Worm (Caenorhabditis elegans) whole organism, L3 larva: Measurements from ENCODE around the gene eif-3.G.

Experiments used
- R02D3.7 ChIP-seq: fragments of 150-350 bp; optimal IDR thresholded peaks from 2 replicates; lab custom pipeline; 2014; ENCODE audit warnings: missing biosample characterization, missing genetic modification characterization
- ZK546.5 ChIP-seq: sonication (generic microtip); optimal IDR thresholded peaks from 2 replicates; lab custom pipeline; 2017; ENCODE audit warnings: missing biosample characterization, missing genetic modification characterization
- aly-2 ChIP-seq: fragments of 150-350 bp; optimal IDR thresholded peaks from 2 replicates; lab custom pipeline; 2014; ENCODE audit warnings: missing biosample characterization, missing genetic modification characterization
- ama-1 ChIP-seq: fragments of 150-350 bp; optimal IDR thresholded peaks from 2 replicates; lab custom pipeline; 2018
- ceh-16 ChIP-seq: sonication (generic microtip); optimal IDR thresholded peaks from 2 replicates; lab custom pipeline; 2017; ENCODE audit warnings: missing biosample characterization, missing genetic modification characterization
- ceh-28 ChIP-seq: fragments of 150-350 bp; optimal IDR thresholded peaks from 2 replicates; lab custom pipeline; 2014; ENCODE audit warnings: missing biosample characterization, missing genetic modification reagents, missing genetic modification characterization
- ceh-82 ChIP-seq: fragments of 150-350 bp; optimal IDR thresholded peaks from 2 replicates; lab custom pipeline; 2014; ENCODE audit warnings: missing biosample characterization, missing genetic modification characterization
- egl-27 ChIP-seq: sonication (generic microtip); optimal IDR thresholded peaks from 4 replicates; lab custom pipeline; 2017; ENCODE audit warnings: missing biosample characterization, missing genetic modification reagents, missing genetic modification characterization
- elt-1 ChIP-seq: fragments of 150-350 bp; optimal IDR thresholded peaks from 2 replicates; lab custom pipeline; 2014; ENCODE audit warnings: missing biosample characterization, missing genetic modification characterization
- elt-2 ChIP-seq: sonication (generic microtip); optimal IDR thresholded peaks from 2 replicates; lab custom pipeline; 2016; ENCODE audit warnings: missing genetic modification reagents, mild to moderate bottlenecking, missing genetic modification characterization, missing compliant biosample characterization
- elt-3 ChIP-seq, 3 experiments: fragments of 150-350 bp in 1 of 3; sonication (generic microtip) in 2 of 3; optimal IDR thresholded peaks; 2 replicates in 2 of 3; 4 replicates in 1 of 3; lab custom pipeline; 2014 to 2017; ENCODE audit warnings: missing biosample characterization in 3 of 3, missing genetic modification characterization in 3 of 3
- eor-1 ChIP-seq, 2 experiments: fragments of 150-350 bp; optimal IDR thresholded peaks; 2 replicates each; lab custom pipeline; 2014 to 2018; ENCODE audit warnings: missing biosample characterization in 2 of 2, missing genetic modification characterization in 2 of 2
- fos-1 ChIP-seq: fragments of 150-350 bp; optimal IDR thresholded peaks from 2 replicates; lab custom pipeline; 2014; ENCODE audit warnings: missing biosample characterization, missing genetic modification characterization
- hmg-11 ChIP-seq: sonication (generic microtip); optimal IDR thresholded peaks from 2 replicates; lab custom pipeline; 2016; ENCODE audit warnings: missing genetic modification characterization, missing compliant biosample characterization
- jun-1 ChIP-seq: fragments of 150-350 bp; optimal IDR thresholded peaks from 2 replicates; lab custom pipeline; 2014; ENCODE audit warnings: missing biosample characterization, missing genetic modification reagents, missing genetic modification characterization
- lin-15B ChIP-seq: fragments of 150-350 bp; optimal IDR thresholded peaks from 2 replicates; lab custom pipeline; 2014; ENCODE audit warnings: missing biosample characterization, missing genetic modification characterization
- lin-39 ChIP-seq: fragments of 150-350 bp; optimal IDR thresholded peaks from 2 replicates; lab custom pipeline; 2018; ENCODE audit warnings: missing biosample characterization, missing genetic modification reagents, missing genetic modification characterization
- mdl-1 ChIP-seq: fragments of 150-350 bp; optimal IDR thresholded peaks from 2 replicates; lab custom pipeline; 2014; ENCODE audit warnings: missing biosample characterization, missing genetic modification characterization
- mml-1 ChIP-seq: fragments of 150-350 bp; sonication (generic microtip); optimal IDR thresholded peaks from 3 replicates; lab custom pipeline; 2014; ENCODE audit warnings: missing biosample characterization, missing genetic modification characterization
- nhr-11 ChIP-seq: fragments of 150-350 bp; optimal IDR thresholded peaks from 2 replicates; lab custom pipeline; 2014; ENCODE audit warnings: missing biosample characterization, missing genetic modification characterization
- nhr-12 ChIP-seq: fragments of 150-350 bp; optimal IDR thresholded peaks from 2 replicates; lab custom pipeline; 2014; ENCODE audit warnings: missing biosample characterization, missing genetic modification characterization
- nhr-23 ChIP-seq: fragments of 150-350 bp; optimal IDR thresholded peaks from 2 replicates; lab custom pipeline; 2014; ENCODE audit warnings: missing biosample characterization, missing genetic modification reagents, missing genetic modification characterization
- nhr-237 ChIP-seq: fragments of 150-350 bp; optimal IDR thresholded peaks from 2 replicates; lab custom pipeline; 2014; ENCODE audit warnings: missing biosample characterization, missing genetic modification characterization
- nhr-25 ChIP-seq: sonication (generic microtip); optimal IDR thresholded peaks from 2 replicates; lab custom pipeline; 2017; ENCODE audit warnings: missing biosample characterization, missing genetic modification characterization
- nhr-28 ChIP-seq: fragments of 150-350 bp; optimal IDR thresholded peaks from 2 replicates; lab custom pipeline; 2014; ENCODE audit warnings: missing biosample characterization, missing genetic modification characterization
- nhr-43 ChIP-seq: sonication (generic microtip); optimal IDR thresholded peaks from 2 replicates; lab custom pipeline; 2016; ENCODE audit warnings: mild to moderate bottlenecking, missing genetic modification characterization, missing compliant biosample characterization; ENCODE audit not compliant: poor library complexity, severe bottlenecking
- nhr-67 ChIP-seq: fragments of 150-350 bp; optimal IDR thresholded peaks from 2 replicates; lab custom pipeline; 2014; ENCODE audit warnings: missing biosample characterization, missing genetic modification characterization
- nhr-76 ChIP-seq: fragments of 150-350 bp; sonication (generic microtip); optimal IDR thresholded peaks from 5 replicates; lab custom pipeline; 2014; ENCODE audit warnings: missing biosample characterization, missing genetic modification characterization
- nhr-77 ChIP-seq: fragments of 150-350 bp; optimal IDR thresholded peaks from 2 replicates; lab custom pipeline; 2014; ENCODE audit warnings: missing biosample characterization, missing genetic modification characterization
- pha-4 ChIP-seq: fragments of 150-350 bp; optimal IDR thresholded peaks from 2 replicates; lab custom pipeline; 2014; ENCODE audit warnings: missing biosample characterization, missing genetic modification reagents, missing genetic modification characterization
- pqm-1 ChIP-seq: fragments of 150-350 bp; optimal IDR thresholded peaks from 2 replicates; lab custom pipeline; 2017; ENCODE audit warnings: missing biosample characterization, missing genetic modification characterization, inconsistent platforms
- sea-2 ChIP-seq: fragments of 150-350 bp; sonication (generic microtip); optimal IDR thresholded peaks from 4 replicates; lab custom pipeline; 2014; ENCODE audit warnings: missing biosample characterization, missing genetic modification reagents, missing genetic modification characterization
- snpc-4 ChIP-seq: fragments of 150-350 bp; optimal IDR thresholded peaks from 2 replicates; lab custom pipeline; 2014; ENCODE audit warnings: missing biosample characterization, missing genetic modification characterization
- tbx-2 ChIP-seq: sonication (generic microtip); optimal IDR thresholded peaks from 2 replicates; lab custom pipeline; 2016; ENCODE audit warnings: mild to moderate bottlenecking, missing genetic modification characterization, missing compliant biosample characterization
- unc-39 ChIP-seq: sonication (generic microtip); optimal IDR thresholded peaks from 4 replicates; lab custom pipeline; 2017; ENCODE audit warnings: missing biosample characterization, missing genetic modification characterization
- unc-62 ChIP-seq: fragments of 150-350 bp; sonication (generic microtip); optimal IDR thresholded peaks from 4 replicates; lab custom pipeline; 2014; ENCODE audit warnings: missing biosample characterization, missing genetic modification reagents, missing genetic modification characterization
- zag-1 ChIP-seq: fragments of 150-350 bp; optimal IDR thresholded peaks from 2 replicates; lab custom pipeline; 2014; ENCODE audit warnings: missing biosample characterization, missing genetic modification characterization
- ztf-4 ChIP-seq: fragments of 150-350 bp; optimal IDR thresholded peaks from 2 replicates; lab custom pipeline; 2014; ENCODE audit warnings: missing biosample characterization, missing genetic modification characterization

Gene eif-3.G

ce11 chrII:8438791-8439287 lies 3.7 kb upstream of the eif-3.G start, which contains the start of gene lips-10:
TSS of gene lips-10 (plus strand) at chrII:8439168.
- peak; percentile 80 for TF ChIP-seq nhr-25
- TF ChIP-seq ama-1 (lab: Kevin White, UChicago) = no peak
- TF ChIP-seq elt-3 (tag; optimal IDR thresholded peaks at IDR 0.05; lab: Kevin White, UChicago) = no peak
- TF ChIP-seq nhr-23 (tag; lab: Kevin White, UChicago) = peak; percentile 21

ce11 chrII:8440097-8440496 lies 2.5 kb upstream of the eif-3.G start:
- TF ChIP-seq ceh-16 = no peak
- peak; percentile 50 for TF ChIP-seq nhr-23 (tag; lab: Kevin White, UChicago)
- no peak for TF ChIP-seq ZK546.5 (tag; lab: Kevin White, UChicago)
- TF ChIP-seq lin-39 = no peak
- TF ChIP-seq elt-3 (tag; optimal IDR thresholded peaks at IDR 0.05; lab: Kevin White, UChicago) = peak in 1 of 3 experiments; percentile 41
- no peak for TF ChIP-seq ceh-82 (tag; lab: Kevin White, UChicago)
- TF ChIP-seq eor-1 (tag; optimal IDR thresholded peaks at IDR 0.05; lab: Kevin White, UChicago) = no peak
- no peak for TF ChIP-seq nhr-76 (tag; lab: Kevin White, UChicago)
- TF ChIP-seq hmg-11 (tag; lab: Kevin White, UChicago) = no peak
- TF ChIP-seq nhr-25 = peak; percentile 74
- TF ChIP-seq nhr-11 = no peak
- TF ChIP-seq nhr-43 (tag; lab: Kevin White, UChicago) = peak; percentile 51
- no peak for TF ChIP-seq elt-2 (tag; lab: Kevin White, UChicago)

DNA sequence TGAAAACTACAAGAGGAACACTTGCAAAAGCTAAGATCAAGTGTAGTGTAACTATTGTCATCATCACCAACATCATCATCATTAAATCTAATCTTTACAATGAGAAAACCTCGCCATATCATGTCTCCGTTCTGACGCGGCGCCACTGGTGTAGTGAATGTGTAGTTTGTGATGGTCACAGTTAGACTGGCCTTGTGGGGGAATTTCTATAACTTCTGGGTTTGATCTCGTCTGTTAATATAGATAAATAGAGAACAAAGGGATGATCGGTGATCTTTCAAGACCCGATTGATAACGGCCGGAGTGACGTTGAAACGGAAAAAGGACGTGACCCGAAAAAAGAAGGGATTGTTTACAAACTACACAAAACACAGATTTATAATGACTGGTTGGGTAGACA lies 1.8 kb upstream of the eif-3.G start:
- TF ChIP-seq lin-39 = no peak
- TF ChIP-seq snpc-4 (tag; lab: Kevin White, UChicago) = no peak
- TF ChIP-seq mml-1 (tag; lab: Kevin White, UChicago) = no peak
- TF ChIP-seq R02D3.7 (tag; lab: Kevin White, UChicago) = no peak
- peak; percentile 21 for TF ChIP-seq unc-62 (GFP tag; lab: Kevin White, UChicago)
- no peak for TF ChIP-seq ZK546.5 (tag; lab: Kevin White, UChicago)
- TF ChIP-seq unc-39 (tag; lab: Kevin White, UChicago) = no peak
- TF ChIP-seq jun-1 = no peak
- no peak for TF ChIP-seq nhr-67 (tag; lab: Kevin White, UChicago)
- TF ChIP-seq ceh-28 (tag; lab: Kevin White, UChicago) = peak; percentile 44
- peak; percentile 37 for TF ChIP-seq mdl-1 (tag; lab: Kevin White, UChicago)
- TF ChIP-seq pha-4 = no peak
- no peak for TF ChIP-seq pqm-1
- no peak for TF ChIP-seq tbx-2 (tag; lab: Kevin White, UChicago)
- no peak for TF ChIP-seq ceh-82 (tag; lab: Kevin White, UChicago)
- TF ChIP-seq nhr-23 (tag; lab: Kevin White, UChicago) = peak; percentile 90
- TF ChIP-seq ztf-4 (tag; lab: Kevin White, UChicago) = no peak
- no peak for TF ChIP-seq sea-2 (GFP tag; lab: Kevin White, UChicago)
- no peak for TF ChIP-seq lin-15B (tag; lab: Kevin White, UChicago)
- no peak for TF ChIP-seq fos-1
- peak; percentile 28 for TF ChIP-seq nhr-76 (tag; lab: Kevin White, UChicago)
- peak; percentile 88 for TF ChIP-seq nhr-43 (tag; lab: Kevin White, UChicago)
- no peak for TF ChIP-seq nhr-12 (tag; lab: Kevin White, UChicago)
- TF ChIP-seq elt-1 (tag; lab: Kevin White, UChicago) = peak; percentile 62
- TF ChIP-seq hmg-11 (tag; lab: Kevin White, UChicago) = no peak
- peak; percentile 83 for TF ChIP-seq nhr-25
- TF ChIP-seq ama-1 (lab: Kevin White, UChicago) = peak; percentile 58
- no peak for TF ChIP-seq eor-1 (tag; optimal IDR thresholded peaks at IDR 0.05; lab: Kevin White, UChicago)
- TF ChIP-seq elt-3 (tag; optimal IDR thresholded peaks at IDR 0.05; lab: Kevin White, UChicago) = peak; percentile 31 to 79 (median 77)
- no peak for TF ChIP-seq aly-2 (tag; lab: Kevin White, UChicago)

ce11 chrII:8441519-8441918 lies 1.0 kb upstream of the eif-3.G start:
- TF ChIP-seq nhr-11 (no peak), nhr-23 (tag; lab: Kevin White, UChicago) (peak; percentile 6), elt-2 (tag; lab: Kevin White, UChicago) (no peak), nhr-28 (tag; lab: Kevin White, UChicago) (no peak), mdl-1 (tag; lab: Kevin White, UChicago) (no peak), nhr-76 (tag; lab: Kevin White, UChicago) (no peak), ceh-28 (tag; lab: Kevin White, UChicago) (no peak), eor-1 (tag; optimal IDR thresholded peaks at IDR 0.05; lab: Kevin White, UChicago) (no peak), nhr-12 (tag; lab: Kevin White, UChicago) (no peak), tbx-2 (tag; lab: Kevin White, UChicago) (peak; percentile 18), egl-27 (tag; lab: Kevin White, UChicago) (no peak), nhr-77 (tag; lab: Kevin White, UChicago) (no peak), nhr-237 (no peak), nhr-43 (tag; lab: Kevin White, UChicago) (peak; percentile 33), zag-1 (no peak)
